Worm (Caenorhabditis elegans) whole organism, early embryonic: ENCODE data around the gene K08D8.5.

Source experiments
- ama-1 ChIP-seq: fragments of 150-350 bp; optimal IDR thresholded peaks from 2 replicates; lab custom pipeline; 2014
- ceh-36 ChIP-seq: sonication (generic microtip); optimal IDR thresholded peaks from 2 replicates; lab custom pipeline; 2016; ENCODE audit warnings: missing genetic modification characterization, inconsistent platforms, missing compliant biosample characterization
- flt-1 ChIP-seq: fragments of 200-800 bp; sonication (Bioruptor generic); IDR thresholded peaks from 2 replicates; pipeline ENCODE4 v1.3.6; 2022; ENCODE audit warnings: missing genetic modification characterization, missing compliant biosample characterization
- hmbx-1 ChIP-seq: sonication (generic microtip); optimal IDR thresholded peaks from 2 replicates; lab custom pipeline; 2016; ENCODE audit warnings: mild to moderate bottlenecking, missing genetic modification characterization, missing compliant biosample characterization
- pes-1 ChIP-seq: fragments of 200-800 bp; sonication (Bioruptor generic); IDR thresholded peaks from 2 replicates; pipeline ENCODE4 v1.3.6; 2022; ENCODE audit warnings: missing genetic modification reagents, missing genetic modification characterization, missing compliant biosample characterization
- tbx-11 ChIP-seq: fragments of 200-800 bp; sonication (Bioruptor generic); IDR thresholded peaks from 2 replicates; pipeline ENCODE4 v1.3.6; 2022; ENCODE audit warnings: missing genetic modification characterization, missing compliant biosample characterization
- tbx-37 ChIP-seq: fragments of 200-800 bp; sonication (Bioruptor generic); conservative IDR thresholded peaks from 2 replicates; pipeline ENCODE4 v1.3.6; 2022; ENCODE audit warnings: missing genetic modification reagents, missing genetic modification characterization, missing compliant biosample characterization

- no peak for TF ChIP-seq hmbx-1 (tag; lab: Kevin White, UChicago)
- no peak for TF ChIP-seq pes-1 (GFP tag; lab: Robert Waterston, UW)
- no peak for TF ChIP-seq ama-1 (lab: Kevin White, UChicago)
- no peak for TF ChIP-seq ceh-36
- TF ChIP-seq tbx-11 (GFP tag; lab: Robert Waterston, UW), result no peak
- TF ChIP-seq flt-1 (GFP tag; lab: Robert Waterston, UW), result no peak
- TF ChIP-seq tbx-37, result no peak
Measured at ce11 chrIV:12865884-12866283, 46.0 kb downstream of the K08D8.5 start, which contains the start of gene clec-186.
